Fruit fly (Drosophila melanogaster): Measurements from ENCODE around the gene Prp6.
A peak's percentile ranks its signal among the peaks of the same experiment; 100 is the strongest.

The Prp6 gene

dm6 chr3L:18898770-18899278 is 6.3 kb upstream of the Prp6 start, which contains the start of gene RpL26 (continued):
- TF ChIP-seq ERR (GFP tag; optimal IDR thresholded peaks at IDR 0.05) (peak; percentile 26), CG15601 (tag; optimal IDR thresholded peaks at IDR 0.05) (peak; percentile 77), dimm (GFP tag; IDR thresholded peaks at IDR 0.05) (no peak), CG4730 (GFP tag; IDR thresholded peaks at IDR 0.05) (0 out of 2 replicates have a peak, but pooled peaks have one; percentile 52), Aef1 (GFP tag; IDR thresholded peaks at IDR 0.05) (peak; percentile 71), CG6813 (GFP tag; optimal IDR thresholded peaks at IDR 0.05) (no peak), B-H1 (GFP tag; IDR thresholded peaks at IDR 0.05) (peak; percentile 57; the same call in 1 of the 3 replicates), Fer2 (tag; optimal IDR thresholded peaks at IDR 0.05) (peak; percentile 53), grau (tag; optimal IDR thresholded peaks at IDR 0.05) (peak; percentile 83), disco-r (GFP tag; optimal IDR thresholded peaks at IDR 0.05) (peak; percentile 83), CG13424 (tag; optimal IDR thresholded peaks at IDR 0.05) (peak; percentile 87), Nf-YC (tag; optimal IDR thresholded peaks at IDR 0.05) (peak; percentile 73), Gug (GFP tag; IDR thresholded peaks at IDR 0.05) (peak; percentile 67; the same call in 2 of the 4 replicates), slbo (GFP tag; IDR thresholded peaks at IDR 0.05) (peak; percentile 80), rib (GFP tag; IDR thresholded peaks at IDR 0.05) (no peak), CG9797 (GFP tag; optimal IDR thresholded peaks at IDR 0.05) (peak; percentile 47), tx (GFP tag; optimal IDR thresholded peaks at IDR 0.05) (peak; percentile 85), CG3065 (GFP tag; optimal IDR thresholded peaks at IDR 0.05) (peak; percentile 48), HLHmδ (GFP tag; optimal IDR thresholded peaks at IDR 0.05) (no peak), lbe (GFP tag; optimal IDR thresholded peaks at IDR 0.05) (no peak), bsh (GFP tag; optimal IDR thresholded peaks at IDR 0.05) (peak; percentile 29 to 48), CG4360 (GFP tag; IDR thresholded peaks at IDR 0.05) (no peak), nerfin-1 (tag; optimal IDR thresholded peaks at IDR 0.05) (peak; percentile 68), CG3407 (GFP tag; optimal IDR thresholded peaks at IDR 0.05) (peak; percentile 61), insv (GFP tag; optimal IDR thresholded peaks at IDR 0.05) (peak; percentile 94 to 99), CG2875 (GFP tag; optimal IDR thresholded peaks at IDR 0.05) (no peak), btn (GFP tag; optimal IDR thresholded peaks at IDR 0.05) (no peak), CG11398 (GFP tag; optimal IDR thresholded peaks at IDR 0.05) (peak; percentile 57), Adf1 (GFP tag; IDR thresholded peaks at IDR 0.05) (peak; percentile 43), CG6689 (GFP tag; IDR thresholded peaks at IDR 0.05) (peak; percentile 76), ranshi (GFP tag; IDR thresholded peaks at IDR 0.05) (0 out of 2 replicates have a peak, but pooled peaks have one; percentile 61), HLH54F (GFP tag; optimal IDR thresholded peaks at IDR 0.05) (peak; percentile 86), CG1024 (GFP tag; IDR thresholded peaks at IDR 0.05) (no peak), CkIIα-i1 (GFP tag; IDR thresholded peaks at IDR 0.05) (no peak), tll (GFP tag; optimal IDR thresholded peaks at IDR 0.05) (peak in 1 of 2 experiments; percentile 88), ssp (GFP tag; IDR thresholded peaks at IDR 0.05) (peak; percentile 68), CG12744 (GFP tag; optimal IDR thresholded peaks at IDR 0.05) (peak; percentile 69), CG6854 (GFP tag; optimal IDR thresholded peaks at IDR 0.05) (peak; percentile 25), CG10147 (GFP tag; optimal IDR thresholded peaks at IDR 0.05) (peak; percentile 61), z (GFP tag; IDR thresholded peaks at IDR 0.05) (no peak), peb (GFP tag; IDR thresholded peaks at IDR 0.05) (peak; percentile 54; the same call in 1 of the 2 replicates), CG18262 (tag; optimal IDR thresholded peaks at IDR 0.05) (peak; percentile 60), CG14860 (GFP tag; IDR thresholded peaks at IDR 0.05; ENCODE audit: partially characterized antibody) (peak; percentile 98), CrebB (tag; optimal IDR thresholded peaks at IDR 0.05) (peak; percentile 61), Ravus (GFP tag; IDR thresholded peaks at IDR 0.05) (no peak), Med (GFP tag) (peak; percentile 95), Sox100B (GFP tag; optimal IDR thresholded peaks at IDR 0.05) (no peak), CG11085 (GFP tag; IDR thresholded peaks at IDR 0.05) (peak; percentile 64; the same call in 1 of the 2 replicates), sim (GFP tag; IDR thresholded peaks at IDR 0.05) (no peak), kni (GFP tag; optimal IDR thresholded peaks at IDR 0.05) (no peak)

Data from whole organism, embryonic.